Worm (Caenorhabditis elegans) whole organism, L2 larva: ENCODE results near the gene F38E11.6.

ENCODE experiments used
- nhr-11 ChIP-seq: fragments of 150-350 bp; optimal IDR thresholded peaks from 2 replicates; lab custom pipeline; 2014; ENCODE audit warnings: missing biosample characterization, missing genetic modification characterization
- snpc-4 ChIP-seq: fragments of 150-350 bp; optimal IDR thresholded peaks from 2 replicates; lab custom pipeline; 2014; ENCODE audit warnings: missing biosample characterization, missing genetic modification characterization
- zag-1 ChIP-seq: fragments of 150-350 bp; optimal IDR thresholded peaks from 2 replicates; lab custom pipeline; 2014; ENCODE audit warnings: missing biosample characterization, missing genetic modification characterization

- no peak for TF ChIP-seq nhr-11 (tag; lab: Kevin White, UChicago)
- no peak for TF ChIP-seq zag-1 (tag; lab: Kevin White, UChicago)
- TF ChIP-seq snpc-4 (tag; lab: Kevin White, UChicago) = no peak
Measured at ce11 chrIV:9422408-9422807, 44.9 kb downstream of the F38E11.6 start, which contains the start of gene F56D5.9.
